Fruit fly (Drosophila melanogaster) whole organism, embryonic: ENCODE measurements around the gene CG33784.

Source experiments
- Abd-B ChIP-seq: fragments of 200-800 bp; sonication (Bioruptor generic); optimal IDR thresholded peaks from 2 replicates; lab custom pipeline; 2018; ENCODE audit warnings: missing biosample characterization, mild to moderate bottlenecking, missing genetic modification characterization, moderate library complexity
- Atf6 ChIP-seq: fragments of 200-800 bp; sonication (Bioruptor generic); IDR thresholded peaks from 2 replicates; pipeline ENCODE4 v1.3.6; 2022; ENCODE audit warnings: missing biosample characterization, missing genetic modification characterization
- CG10274 ChIP-seq: fragments of 200-800 bp; sonication (Bioruptor generic); optimal IDR thresholded peaks from 3 replicates; lab custom pipeline; 2017; ENCODE audit warnings: missing biosample characterization, mild to moderate bottlenecking, missing genetic modification characterization
- CG12219 ChIP-seq: fragments of 200-800 bp; sonication (Bioruptor generic); optimal IDR thresholded peaks from 3 replicates; lab custom pipeline; 2018; ENCODE audit warnings: missing biosample characterization, mild to moderate bottlenecking, missing genetic modification characterization
- CG15011 ChIP-seq: fragments of 200-800 bp; sonication (Bioruptor generic); optimal IDR thresholded peaks from 3 replicates; lab custom pipeline; 2018; ENCODE audit warnings: missing biosample characterization, mild to moderate bottlenecking, missing genetic modification characterization
- CG15696 ChIP-seq: fragments of 200-800 bp; sonication (Bioruptor generic); optimal IDR thresholded peaks from 2 replicates; lab custom pipeline; 2019; ENCODE audit warnings: missing biosample characterization, mild to moderate bottlenecking, missing genetic modification characterization, moderate library complexity
- CG17359 ChIP-seq: fragments of 200-800 bp; sonication (Bioruptor generic); optimal IDR thresholded peaks from 3 replicates; lab custom pipeline; 2018; ENCODE audit warnings: missing biosample characterization, mild to moderate bottlenecking, missing genetic modification characterization, moderate library complexity
- CG18262 ChIP-seq: fragments of 200-800 bp; optimal IDR thresholded peaks from 3 replicates; lab custom pipeline; 2019; ENCODE audit warnings: missing biosample characterization, mild to moderate bottlenecking, missing genetic modification characterization, moderate library complexity
- CG2678 ChIP-seq: fragments of 200-800 bp; sonication (Bioruptor generic); optimal IDR thresholded peaks from 3 replicates; lab custom pipeline; 2019; ENCODE audit warnings: missing biosample characterization, mild to moderate bottlenecking, missing genetic modification characterization, moderate library complexity
- CG31224 ChIP-seq: fragments of 200-800 bp; sonication (Bioruptor generic); IDR thresholded peaks from 2 replicates; pipeline ENCODE4 v1.3.6; 2022; ENCODE audit warnings: missing biosample characterization, missing genetic modification characterization
- CG3726 ChIP-seq: fragments of 200-800 bp; sonication (Bioruptor generic); IDR thresholded peaks from 3 replicates; pipeline ENCODE4, ENCODE4 v1.3.6; 2022; ENCODE audit warnings: missing biosample characterization, missing genetic modification characterization
- CG5953 ChIP-seq: fragments of 200-800 bp; sonication (Bioruptor generic); IDR thresholded peaks from 2 replicates; pipeline ENCODE4 v1.3.6; 2022; ENCODE audit warnings: missing biosample characterization, missing genetic modification characterization
- CG6175 ChIP-seq: fragments of 200-800 bp; sonication (Bioruptor generic); IDR thresholded peaks from 3 replicates; pipeline ENCODE4 v1.3.6; 2022; ENCODE audit warnings: missing biosample characterization, missing genetic modification characterization
- CG6254 ChIP-seq: fragments of 200-800 bp; sonication (Bioruptor generic); optimal IDR thresholded peaks from 3 replicates; lab custom pipeline; 2017; ENCODE audit warnings: mild to moderate bottlenecking, missing biosample characterization, missing genetic modification reagents, missing genetic modification characterization
- CG6689 ChIP-seq: fragments of 200-800 bp; sonication (Bioruptor generic); IDR thresholded peaks from 2 replicates; pipeline ENCODE4 v1.3.6; 2022; ENCODE audit warnings: missing biosample characterization, missing genetic modification characterization
- CG9932 ChIP-seq: fragments of 200-800 bp; sonication (Bioruptor generic); IDR thresholded peaks from 2 replicates; pipeline ENCODE4 v1.3.6; 2022; ENCODE audit warnings: missing biosample characterization, missing genetic modification characterization
- Deaf1 ChIP-seq: fragments of 200-800 bp; optimal IDR thresholded peaks from 3 replicates; lab custom pipeline; 2019; ENCODE audit warnings: missing biosample characterization, mild to moderate bottlenecking, missing genetic modification characterization, moderate library complexity
- Drgx ChIP-seq: fragments of 200-800 bp; sonication (Bioruptor generic); IDR thresholded peaks from 2 replicates; pipeline ENCODE4 v1.3.6; 2022; ENCODE audit warnings: missing biosample characterization, missing genetic modification characterization
- HLH3B ChIP-seq: fragments of 200-800 bp; sonication (Bioruptor generic); IDR thresholded peaks from 2 replicates; pipeline ENCODE4 v1.3.6; 2022; ENCODE audit warnings: missing biosample characterization, missing genetic modification characterization
- Hr51 ChIP-seq, 2 experiments: fragments of 200-800 bp; sonication (Bioruptor generic); optimal IDR thresholded peaks; 2 replicates in 1 of 2; 3 replicates in 1 of 2; lab custom pipeline; 2016 to 2018; ENCODE audit warnings: missing biosample characterization in 2 of 2, missing genetic modification characterization in 2 of 2, mild to moderate bottlenecking in 1 of 2, moderate library complexity in 1 of 2
- MESR4 ChIP-seq: fragments of 200-800 bp; sonication (Bioruptor generic); optimal IDR thresholded peaks from 2 replicates; lab custom pipeline; 2018; ENCODE audit warnings: missing biosample characterization, mild to moderate bottlenecking, missing genetic modification characterization, moderate library complexity
- Med ChIP-seq: fragments of 200-800 bp; sonication (Bioruptor generic); peaks from one replicate; lab custom pipeline; 2016; ENCODE audit warnings: missing biosample characterization, missing genetic modification characterization, mild to moderate bottlenecking, inconsistent platforms, moderate library complexity
- Meics ChIP-seq: fragments of 200-800 bp; sonication (Bioruptor generic); optimal IDR thresholded peaks from 2 replicates; lab custom pipeline; 2017; ENCODE audit warnings: missing biosample characterization, mild to moderate bottlenecking, missing genetic modification characterization
- Tbp ChIP-seq: fragments of >200 bp; optimal IDR thresholded peaks from 2 replicates; lab custom pipeline; 2018; ENCODE audit warnings: missing biosample characterization, missing genetic modification characterization
- bigmax ChIP-seq: fragments of 200-800 bp; sonication (Bioruptor generic); optimal IDR thresholded peaks from 2 replicates; lab custom pipeline; 2018; ENCODE audit warnings: missing biosample characterization, mild to moderate bottlenecking, missing genetic modification characterization
- bsh ChIP-seq, 2 experiments: fragments of 200-800 bp; sonication (Bioruptor generic); optimal IDR thresholded peaks; 2 replicates each; lab custom pipeline; 2017 to 2018; ENCODE audit warnings: mild to moderate bottlenecking in 2 of 2, missing biosample characterization in 2 of 2, missing genetic modification characterization in 2 of 2, moderate library complexity in 1 of 2
- lab ChIP-seq: fragments of 200-800 bp; sonication (Bioruptor generic); optimal IDR thresholded peaks from 3 replicates; lab custom pipeline; 2017; ENCODE audit warnings: missing biosample characterization, missing genetic modification characterization, mild to moderate bottlenecking, moderate library complexity, missing genetic modification reagents
- lmd ChIP-seq: fragments of 200-800 bp; sonication (Bioruptor generic); IDR thresholded peaks from 2 replicates; pipeline ENCODE4 v1.3.6; 2022; ENCODE audit warnings: missing biosample characterization, missing genetic modification characterization
- oc ChIP-seq: fragments of 200-800 bp; sonication (Bioruptor generic); optimal IDR thresholded peaks from 2 replicates; lab custom pipeline; 2018; ENCODE audit warnings: missing biosample characterization, mild to moderate bottlenecking, missing genetic modification characterization, moderate library complexity
- onecut ChIP-seq: fragments of 200-800 bp; sonication (Bioruptor generic); IDR thresholded peaks from 2 replicates; pipeline ENCODE4 v1.3.6; 2022; ENCODE audit warnings: missing biosample characterization, missing genetic modification characterization
- pb ChIP-seq: fragments of 200-800 bp; sonication (Bioruptor generic); optimal IDR thresholded peaks from 3 replicates; lab custom pipeline; 2016; ENCODE audit warnings: missing biosample characterization, missing genetic modification characterization
- prd ChIP-seq, 3 experiments: fragments of >200 bp in 2 of 3; fragments of 200-800 bp in 1 of 3; sonication (Bioruptor generic) in 1 of 3; optimal IDR thresholded peaks in 2 of 3; IDR thresholded peaks in 1 of 3; 2 replicates in 2 of 3; 3 replicates in 1 of 3; pipeline versions ENCODE4 v1.3.6 to Lab custom; 2017 to 2022; ENCODE audit warnings: missing biosample characterization in 1 of 3, missing genetic modification characterization in 1 of 3
- scrt ChIP-seq: fragments of 200-800 bp; sonication (Bioruptor generic); optimal IDR thresholded peaks from 2 replicates; lab custom pipeline; 2018; ENCODE audit warnings: missing biosample characterization, mild to moderate bottlenecking, missing genetic modification characterization, moderate library complexity
- sens ChIP-seq: fragments of 200-800 bp; sonication (Bioruptor generic); peaks from one replicate; lab custom pipeline; 2016; ENCODE audit warnings: missing biosample characterization, missing genetic modification characterization
- sim ChIP-seq: fragments of 200-800 bp; sonication (Bioruptor generic); IDR thresholded peaks from 2 replicates; pipeline ENCODE4 v1.3.6; 2022; ENCODE audit warnings: missing biosample characterization, missing genetic modification characterization
- twi ChIP-seq: fragments of 200-800 bp; optimal IDR thresholded peaks from 2 replicates; lab custom pipeline; 2019; ENCODE audit warnings: missing biosample characterization, mild to moderate bottlenecking, missing genetic modification characterization, moderate library complexity
- unpg ChIP-seq: fragments of 200-800 bp; sonication (Bioruptor generic); optimal IDR thresholded peaks from 3 replicates; lab custom pipeline; 2018; ENCODE audit warnings: missing biosample characterization, mild to moderate bottlenecking, missing genetic modification characterization, moderate library complexity
- z ChIP-seq: fragments of 200-800 bp; sonication (Bioruptor generic); IDR thresholded peaks from 3 replicates; pipeline ENCODE4 v1.3.6; 2022; ENCODE audit warnings: missing biosample characterization, missing genetic modification characterization
- zf30C ChIP-seq: fragments of 200-800 bp; sonication (Bioruptor generic); optimal IDR thresholded peaks from 3 replicates; lab custom pipeline; 2018; ENCODE audit warnings: missing biosample characterization, mild to moderate bottlenecking, missing genetic modification characterization

Gene CG33784

dm6 chr3R:10024032-10024712, 43.5 kb upstream of the CG33784 start (continued):
- no peak for TF ChIP-seq CG18262
- peak; percentile 51 for TF ChIP-seq zf30C (GFP tag; lab: Kevin White, UChicago)
- peak; percentile 54 for TF ChIP-seq scrt (GFP tag; lab: Kevin White, UChicago)
- TF ChIP-seq CG15696 (tag; lab: Kevin White, UChicago), result no peak
- peak; percentile 72 for TF ChIP-seq CG10274
- peak; percentile 43 for TF ChIP-seq HLH3B (GFP tag; lab: Robert Waterston, UW)
- TF ChIP-seq Meics (GFP tag; lab: Kevin White, UChicago), result peak; percentile 68
- peak; percentile 82 for TF ChIP-seq lab (GFP tag; lab: Kevin White, UChicago)
- peak; percentile 46; the same call in 1 of the 2 replicates for TF ChIP-seq lmd (GFP tag; lab: Robert Waterston, UW)
- TF ChIP-seq CG9932 (GFP tag; lab: Robert Waterston, UW), result peak; percentile 64
- TF ChIP-seq CG6175 (GFP tag; lab: Robert Waterston, UW), result 0 out of 3 replicates have a peak, but pooled peaks have one; percentile 40
- peak; percentile 53; the same call in 1 of the 2 replicates for TF ChIP-seq Atf6 (GFP tag; lab: Robert Waterston, UW)

dm6 chr3R:10025050-10025449, 42.7 kb upstream of the CG33784 start, which contains the start of gene CG31407:
Gene CG31407 (minus strand): TSS chr3R:10025150.
- peak; percentile 65 for TF ChIP-seq sens
- TF ChIP-seq CG31224 (GFP tag; lab: Robert Waterston, UW), result no peak
- no peak for TF ChIP-seq CG6689 (GFP tag; lab: Robert Waterston, UW)
- no peak for TF ChIP-seq unpg

dm6 chr3R:10028378-10028777, 39.3 kb upstream of the CG33784 start:
- TF ChIP-seq MESR4 (GFP tag; lab: Kevin White, UChicago), result no peak
- TF ChIP-seq Drgx (GFP tag; lab: Robert Waterston, UW), result peak; percentile 36; the same call in 1 of the 2 replicates

dm6 chr3R:10031480-10031879, 36.2 kb upstream of the CG33784 start:
- TF ChIP-seq Atf6 (GFP tag; lab: Robert Waterston, UW) (peak; percentile 28; the same call in 1 of the 2 replicates), onecut (GFP tag; lab: Robert Waterston, UW) (no peak)

dm6 chr3R:10032951-10033720, 34.6 kb upstream of the CG33784 start:
- TF ChIP-seq pb (no peak), bigmax (GFP tag; lab: Kevin White, UChicago) (no peak), prd (optimal IDR thresholded peaks at IDR 0.05; lab: Kevin White, UChicago) (no peak), prd (GFP tag; IDR thresholded peaks at IDR 0.05; lab: Robert Waterston, UW) (peak; percentile 25; the same call in 1 of the 3 replicates), oc (tag; lab: Kevin White, UChicago) (no peak), Tbp (GFP tag; lab: Kevin White, UChicago) (no peak), CG3726 (GFP tag; lab: Robert Waterston, UW) (no peak), sim (no peak), CG15011 (GFP tag; lab: Kevin White, UChicago) (no peak), scrt (GFP tag; lab: Kevin White, UChicago) (peak; percentile 53), unpg (peak; percentile 30), z (GFP tag; lab: Robert Waterston, UW) (no peak), Med (GFP tag; lab: Kevin White, UChicago) (peak; percentile 49), CG6254 (GFP tag; lab: Kevin White, UChicago) (no peak), CG2678 (tag; lab: Kevin White, UChicago) (peak; percentile 58), CG6175 (GFP tag; lab: Robert Waterston, UW) (no peak), CG12219 (no peak), Abd-B (GFP tag; lab: Kevin White, UChicago) (peak; percentile 41), bsh (GFP tag; optimal IDR thresholded peaks at IDR 0.05; lab: Kevin White, UChicago) (peak in 1 of 2 experiments; percentile 17), Hr51 (GFP tag; optimal IDR thresholded peaks at IDR 0.05; lab: Kevin White, UChicago) (peak in 1 of 2 experiments; percentile 47), sens (peak; percentile 86), twi (tag; lab: Kevin White, UChicago) (no peak), onecut (GFP tag; lab: Robert Waterston, UW) (peak; percentile 90), CG17359 (tag; lab: Kevin White, UChicago) (peak; percentile 40), Deaf1 (tag; lab: Kevin White, UChicago) (no peak), CG5953 (no peak)
